Worm (Caenorhabditis elegans): ENCODE measurements around the gene cin-4.

Gene cin-4

DNA sequence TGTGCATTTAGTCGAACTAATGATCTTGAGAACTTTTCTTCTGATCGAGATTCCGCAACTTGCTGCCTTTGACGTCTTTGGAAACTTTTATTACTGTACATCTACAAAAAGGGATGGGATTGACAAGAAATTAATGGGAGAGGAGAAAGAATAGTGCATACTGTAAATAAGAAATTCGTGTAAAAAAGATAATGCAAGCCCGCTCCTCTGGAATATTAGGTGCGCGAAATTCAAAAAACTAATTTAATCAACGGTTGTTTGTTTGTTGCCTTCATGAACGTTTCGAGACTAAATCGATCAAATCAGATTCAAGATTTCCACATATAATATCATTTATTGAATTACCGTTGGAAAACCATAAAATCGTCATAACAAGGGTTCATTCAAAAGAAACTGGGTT is 31.8 kb downstream of the cin-4 start, which contains the start of gene him-14:
Gene him-14 (minus strand): TSS at position 101 of the 400 bp plus-strand sequence.
- TF ChIP-seq aha-1 (tag) = peak; percentile 82
- no peak for TF ChIP-seq hmg-1.1 (GFP tag; IDR thresholded peaks at IDR 0.05)

DNA sequence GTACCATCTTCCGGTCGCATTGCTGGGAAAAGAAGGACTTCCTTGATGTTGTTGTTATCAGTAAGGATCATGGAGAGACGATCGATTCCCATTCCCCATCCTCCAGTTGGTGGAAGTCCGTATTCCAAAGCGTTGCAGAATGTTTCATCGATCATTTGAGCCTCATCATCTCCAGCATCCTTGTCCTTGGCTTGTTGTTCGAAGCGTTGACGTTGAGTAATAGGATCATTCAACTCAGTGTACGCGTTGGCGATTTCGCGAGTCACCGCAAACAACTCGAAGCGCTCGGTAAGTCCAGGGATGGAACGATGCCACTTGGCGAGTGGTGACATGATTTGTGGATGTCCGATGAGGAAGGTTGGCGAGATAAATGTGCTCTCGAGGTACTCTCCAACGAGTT is 32.3 kb downstream of the cin-4 start:
- TF ChIP-seq lsy-2 (tag; optimal IDR thresholded peaks at IDR 0.05) (no peak), dmd-6 (GFP tag; IDR thresholded peaks at IDR 0.05) (no peak), daf-16 (GFP tag; optimal IDR thresholded peaks at IDR 0.05) (no peak), daf-16 (tag; optimal IDR thresholded peaks at IDR 0.05) (no peak), hmg-1.1 (GFP tag; IDR thresholded peaks at IDR 0.05) (no peak), aly-2 (tag; optimal IDR thresholded peaks at IDR 0.05) (no peak), ceh-82 (tag; optimal IDR thresholded peaks at IDR 0.05) (no peak), ceh-28 (tag; optimal IDR thresholded peaks at IDR 0.05) (no peak), F44E2.7 (GFP tag; IDR thresholded peaks at IDR 0.05) (no peak), mxl-3 (GFP tag; optimal IDR thresholded peaks at IDR 0.05) (no peak), egl-27 (tag; optimal IDR thresholded peaks at IDR 0.05) (no peak), ceh-62 (tag; optimal IDR thresholded peaks at IDR 0.05) (no peak), gei-8 (GFP tag; optimal IDR thresholded peaks at IDR 0.05) (no peak), nhr-76 (tag; optimal IDR thresholded peaks at IDR 0.05) (no peak), hif-1 (tag; optimal IDR thresholded peaks at IDR 0.05) (no peak), set-16 (GFP tag; IDR thresholded peaks at IDR 0.05) (no peak), Y75B8A.6 (GFP tag; IDR thresholded peaks at IDR 0.05) (no peak), nhr-11 (tag; optimal IDR thresholded peaks at IDR 0.05) (no peak), nhr-102 (tag; optimal IDR thresholded peaks at IDR 0.05) (no peak)

DNA sequence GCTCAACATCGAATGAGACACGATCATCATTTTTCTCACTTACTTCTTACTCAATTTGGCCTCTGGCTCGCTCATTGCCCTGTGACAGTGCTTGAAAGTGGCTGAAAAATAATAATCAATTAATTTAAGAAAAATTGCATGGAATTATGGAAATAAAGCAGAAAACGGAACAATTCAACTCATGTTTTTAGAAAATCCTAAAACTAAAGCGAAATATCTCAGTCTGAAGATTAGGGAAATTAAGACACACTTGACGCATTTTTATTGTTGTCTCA is 34.2 kb downstream of the cin-4 start, which contains the start of gene kars-1:
Gene kars-1 (minus strand): TSS at position 101 of the 275 bp plus-strand sequence.
- no peak for TF ChIP-seq F37D6.2 (tag; optimal IDR thresholded peaks at IDR 0.05)
- TF ChIP-seq mdl-1 (tag; optimal IDR thresholded peaks at IDR 0.05) = no peak
- no peak for TF ChIP-seq spr-1 (tag; optimal IDR thresholded peaks at IDR 0.05)
- TF ChIP-seq ceh-44 (GFP tag; IDR thresholded peaks at IDR 0.05) = no peak
- TF ChIP-seq mxl-3 (GFP tag; optimal IDR thresholded peaks at IDR 0.05) = no peak
- no peak for TF ChIP-seq hmg-1.1 (GFP tag; IDR thresholded peaks at IDR 0.05)
- no peak for TF ChIP-seq ZK337.2 (GFP tag; IDR thresholded peaks at IDR 0.05)
- no peak for TF ChIP-seq ctbp-1 (GFP tag; IDR thresholded peaks at IDR 0.05)
- no peak for TF ChIP-seq nhr-28 (tag; optimal IDR thresholded peaks at IDR 0.05)
- no peak for TF ChIP-seq lir-3 (tag; optimal IDR thresholded peaks at IDR 0.05)

DNA sequence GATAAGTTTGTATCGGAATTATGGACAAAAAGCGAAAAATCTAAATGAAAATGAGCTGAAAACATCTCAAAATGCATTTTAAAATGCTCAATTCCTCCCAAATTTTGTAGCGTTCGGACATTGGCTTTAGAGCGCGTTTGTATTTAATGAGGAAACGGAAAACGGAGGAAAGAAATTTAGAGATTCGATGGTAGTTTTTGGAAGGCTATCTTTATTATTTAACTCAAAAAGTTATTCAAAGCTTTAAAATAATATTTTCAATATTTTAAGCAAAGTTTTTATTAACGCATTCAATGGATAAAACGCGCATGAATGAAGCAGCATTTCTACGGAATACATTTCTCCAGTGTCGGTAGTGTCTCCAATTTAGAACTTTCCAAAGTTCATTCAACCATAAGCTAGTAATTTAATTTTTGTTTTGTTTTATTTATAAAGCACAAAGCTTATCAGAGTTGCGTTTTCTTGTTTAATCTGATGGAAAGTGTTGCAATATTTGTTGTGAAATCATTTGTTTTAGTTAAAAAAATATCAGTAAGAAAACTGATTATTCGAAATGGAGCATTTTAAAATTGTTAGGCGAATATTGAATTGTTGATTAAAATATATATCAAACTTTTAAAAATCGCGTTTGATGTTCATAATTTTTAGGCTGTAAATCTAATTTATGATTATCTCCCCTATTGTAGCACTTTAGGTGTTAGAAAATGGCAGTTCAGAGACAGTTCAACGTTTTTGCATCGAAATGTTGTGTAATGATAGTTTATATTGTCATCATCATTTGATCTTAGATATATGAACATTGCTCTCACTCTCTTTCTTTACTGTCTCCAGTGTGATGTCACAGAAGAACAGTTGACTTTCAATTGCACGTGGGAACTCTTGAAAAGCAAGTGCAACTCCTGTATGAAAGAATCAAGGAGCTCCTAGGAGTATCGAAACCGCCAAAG is 34.8 kb downstream of the cin-4 start:
- TF ChIP-seq lin-38 (GFP tag; IDR thresholded peaks at IDR 0.05) (peak; percentile 89), nhr-76 (tag; optimal IDR thresholded peaks at IDR 0.05) (no peak), Y105C5A.15 (GFP tag; IDR thresholded peaks at IDR 0.05) (no peak), egl-27 (tag; optimal IDR thresholded peaks at IDR 0.05) (no peak), mdt-29 (GFP tag; IDR thresholded peaks at IDR 0.05) (peak; percentile 53; the same call in 1 of the 2 replicates), lin-29 (GFP tag; IDR thresholded peaks at IDR 0.05) (no peak), jun-1 (tag; optimal IDR thresholded peaks at IDR 0.05) (no peak), mdl-1 (tag; optimal IDR thresholded peaks at IDR 0.05) (peak in 1 of 2 experiments; percentile 47), F37D6.2 (tag; optimal IDR thresholded peaks at IDR 0.05) (no peak), nhr-111 (GFP tag; optimal IDR thresholded peaks at IDR 0.05) (no peak), hif-1 (tag; optimal IDR thresholded peaks at IDR 0.05) (peak in 1 of 2 experiments; percentile 72), aly-2 (tag; optimal IDR thresholded peaks at IDR 0.05) (no peak), nhr-41 (GFP tag; IDR thresholded peaks at IDR 0.05) (no peak), nhr-28 (tag; optimal IDR thresholded peaks at IDR 0.05) (peak; percentile 65), lin-13 (GFP tag; optimal IDR thresholded peaks at IDR 0.05) (peak; percentile 21), lin-39 (tag; optimal IDR thresholded peaks at IDR 0.05) (no peak), F44E2.7 (GFP tag; IDR thresholded peaks at IDR 0.05) (no peak), rbr-2 (tag; optimal IDR thresholded peaks at IDR 0.05) (peak; percentile 56), zfp-2 (tag; optimal IDR thresholded peaks at IDR 0.05) (no peak), lir-3 (tag; optimal IDR thresholded peaks at IDR 0.05) (no peak), ces-1 (GFP tag; optimal IDR thresholded peaks at IDR 0.05) (no peak), dpl-1 (GFP tag; optimal IDR thresholded peaks at IDR 0.05) (peak; percentile 59), ceh-20 (GFP tag; IDR thresholded peaks at IDR 0.05) (peak; percentile 53; the same call in 1 of the 2 replicates), mxl-3 (GFP tag; optimal IDR thresholded peaks at IDR 0.05) (peak; percentile 43), nhr-48 (tag; optimal IDR thresholded peaks at IDR 0.05) (peak; percentile 32), nhr-11 (tag; optimal IDR thresholded peaks at IDR 0.05) (peak; percentile 98)

Data from whole organism, L4 larva.